Fruit fly (Drosophila melanogaster) S2 (cell line): ENCODE measurements around the gene Nup93-1.

ENCODE experiments used
- CG8478 ChIP-seq: fragments of >200 bp; optimal IDR thresholded peaks from 2 replicates; lab custom pipeline; 2018
- CTCF ChIP-seq, 2 experiments: fragments of >200 bp; optimal IDR thresholded peaks; 2 replicates each; lab custom pipeline; 2018

DNA sequence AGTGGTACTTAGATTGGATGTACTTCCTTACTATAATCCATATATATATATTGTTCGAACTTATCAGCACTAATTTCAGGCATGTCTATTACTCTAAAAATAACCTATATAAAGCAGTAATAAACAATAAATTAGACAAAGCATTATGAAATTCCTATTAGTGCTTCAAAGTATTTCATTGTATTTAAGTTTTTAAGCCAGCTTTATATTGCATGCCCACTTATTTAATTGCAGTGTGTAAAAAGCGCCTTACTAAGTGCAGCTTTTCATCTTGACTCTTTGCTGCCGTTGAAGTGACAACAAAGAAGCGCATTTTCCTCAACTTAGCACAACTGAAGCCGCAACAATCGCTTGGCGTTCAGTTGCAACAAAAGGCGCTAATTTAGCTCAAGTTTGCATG is 3.8 kb upstream of the Nup93-1 start:
- no peak for TF ChIP-seq CG8478 (lab: Kevin White, UChicago)
- TF ChIP-seq CTCF (optimal IDR thresholded peaks at IDR 0.05; lab: Kevin White, UChicago): no peak
